Worm (Caenorhabditis elegans): Measurements from ENCODE around the gene ZC132.9.

DNA sequence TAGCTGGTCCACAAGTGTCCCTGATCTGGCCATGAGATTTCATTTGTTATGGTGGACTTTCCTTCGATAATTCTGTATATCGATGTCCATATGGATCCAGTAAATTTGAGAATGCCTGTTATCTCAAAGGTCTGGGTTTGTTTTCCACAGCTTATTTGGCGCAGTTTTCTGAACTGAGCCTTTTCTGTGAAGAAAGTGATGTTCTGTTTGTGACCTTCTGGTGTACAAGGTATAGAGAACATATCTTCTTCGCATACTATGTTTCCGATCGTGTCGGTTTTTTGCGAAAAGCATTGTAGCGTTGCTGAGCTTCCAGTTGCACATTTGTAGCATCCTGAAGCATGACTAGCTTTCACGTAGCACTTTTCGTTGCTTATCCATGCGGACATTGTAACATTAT lies 16.9 kb downstream of the ZC132.9 start:
- TF ChIP-seq nhr-237 (tag; optimal IDR thresholded peaks at IDR 0.05) (no peak), mdl-1 (tag; optimal IDR thresholded peaks at IDR 0.05) (no peak), zag-1 (tag; optimal IDR thresholded peaks at IDR 0.05) (no peak), R02D3.7 (tag; optimal IDR thresholded peaks at IDR 0.05) (no peak), nhr-11 (tag; optimal IDR thresholded peaks at IDR 0.05) (no peak), snpc-4 (tag; optimal IDR thresholded peaks at IDR 0.05) (no peak), lsy-2 (tag; optimal IDR thresholded peaks at IDR 0.05) (no peak), peb-1 (tag; optimal IDR thresholded peaks at IDR 0.05) (no peak), F13H6.1 (tag; optimal IDR thresholded peaks at IDR 0.05) (no peak)

Measured in whole organism, L2 larva.